ENCODE assay signal across 5 worm cellular contexts in genomic region chrX:6792281-6793003, ce11.
TF ChIP-seq lines count a peak whose summit lies in the region.

No protein-coding gene starts in this region.

TF ChIP-seq in whole organism, L1 larva, 84 proteins besides CTCF, POLR2A, EP300 and RAD21 (continues in another document):
- TF ChIP-seq lin-15B (tag; optimal IDR thresholded peaks at IDR 0.05; lab: Kevin White, UChicago), result no peak
- TF ChIP-seq snu-23 (GFP tag; optimal IDR thresholded peaks at IDR 0.05; lab: Kevin White, UChicago), result no peak
- TF ChIP-seq nhr-71 (tag; optimal IDR thresholded peaks at IDR 0.05; lab: Kevin White, UChicago), result peak; percentile 27
- no peak for TF ChIP-seq nhr-85 (tag; lab: Kevin White, UChicago)
- TF ChIP-seq blmp-1 (tag; optimal IDR thresholded peaks at IDR 0.05; lab: Kevin White, UChicago), result no peak
- TF ChIP-seq ama-1 (optimal IDR thresholded peaks at IDR 0.05; lab: Kevin White, UChicago), result no peak
- TF ChIP-seq irx-1 (tag; optimal IDR thresholded peaks at IDR 0.05; lab: Kevin White, UChicago), result no peak
- TF ChIP-seq efl-3 (GFP tag; optimal IDR thresholded peaks at IDR 0.05; lab: Kevin White, UChicago), result no peak
- no peak for TF ChIP-seq dpl-1 (GFP tag; optimal IDR thresholded peaks at IDR 0.05; lab: Kevin White, UChicago)
- peak in 1 of 2 experiments; percentile 38 for TF ChIP-seq lin-35 (GFP tag; optimal IDR thresholded peaks at IDR 0.05; lab: Kevin White, UChicago)
- no peak for TF ChIP-seq jun-1 (tag; optimal IDR thresholded peaks at IDR 0.05; lab: Kevin White, UChicago)
- no peak for TF ChIP-seq elt-3 (tag; optimal IDR thresholded peaks at IDR 0.05; lab: Kevin White, UChicago)
- TF ChIP-seq nhr-12 (tag; optimal IDR thresholded peaks at IDR 0.05; lab: Kevin White, UChicago), result no peak
- no peak for TF ChIP-seq unc-130 (tag; optimal IDR thresholded peaks at IDR 0.05; lab: Kevin White, UChicago)
- TF ChIP-seq fkh-10 (GFP tag; optimal IDR thresholded peaks at IDR 0.05; lab: Kevin White, UChicago), result no peak
- no peak for TF ChIP-seq swsn-7 (tag; optimal IDR thresholded peaks at IDR 0.05; lab: Kevin White, UChicago)
- no peak for TF ChIP-seq xbp-1 (tag; optimal IDR thresholded peaks at IDR 0.05; lab: Kevin White, UChicago)
- TF ChIP-seq nhr-19 (GFP tag; conservative IDR thresholded peaks at IDR 0.05; lab: Robert Waterston, UW), result no peak
- TF ChIP-seq hpl-2 (GFP tag; optimal IDR thresholded peaks at IDR 0.05; lab: Kevin White, UChicago), result no peak
- TF ChIP-seq lin-39 (tag; optimal IDR thresholded peaks at IDR 0.05; lab: Kevin White, UChicago), result no peak

TF ChIP-seq in whole organism, L2 larva, 48 proteins besides CTCF, POLR2A, EP300 and RAD21:
- TF ChIP-seq ztf-11 (tag; optimal IDR thresholded peaks at IDR 0.05; lab: Kevin White, UChicago), result no peak
- TF ChIP-seq nhr-77 (tag; optimal IDR thresholded peaks at IDR 0.05; lab: Kevin White, UChicago), result no peak
- no peak for TF ChIP-seq nhr-12 (tag; optimal IDR thresholded peaks at IDR 0.05; lab: Kevin White, UChicago)
- peak; percentile 44 for TF ChIP-seq gmeb-1 (tag; optimal IDR thresholded peaks at IDR 0.05; lab: Kevin White, UChicago)
- no peak for TF ChIP-seq lsy-2 (tag; optimal IDR thresholded peaks at IDR 0.05; lab: Kevin White, UChicago)
- peak; percentile 65 for TF ChIP-seq fos-1 (tag; optimal IDR thresholded peaks at IDR 0.05; lab: Kevin White, UChicago)
- TF ChIP-seq lin-13 (GFP tag; optimal IDR thresholded peaks at IDR 0.05; lab: Kevin White, UChicago), result peak; percentile 1
- TF ChIP-seq sma-9 (GFP tag; optimal IDR thresholded peaks at IDR 0.05; lab: Kevin White, UChicago), result peak; percentile 49
- no peak for TF ChIP-seq sma-9 (tag; optimal IDR thresholded peaks at IDR 0.05; lab: Kevin White, UChicago)
- TF ChIP-seq ama-1 (optimal IDR thresholded peaks at IDR 0.05; lab: Kevin White, UChicago), result no peak
- no peak for TF ChIP-seq sem-4 (tag; optimal IDR thresholded peaks at IDR 0.05; lab: Kevin White, UChicago)
- TF ChIP-seq ztf-1 (GFP tag; conservative IDR thresholded peaks at IDR 0.05; lab: Robert Waterston, UW), result no peak
- no peak for TF ChIP-seq R02D3.7 (tag; optimal IDR thresholded peaks at IDR 0.05; lab: Kevin White, UChicago)
- no peak for TF ChIP-seq egl-27 (tag; optimal IDR thresholded peaks at IDR 0.05; lab: Kevin White, UChicago)
- peak; percentile 52 for TF ChIP-seq crh-2 (tag; optimal IDR thresholded peaks at IDR 0.05; lab: Kevin White, UChicago)
- TF ChIP-seq nhr-129 (tag; optimal IDR thresholded peaks at IDR 0.05; lab: Kevin White, UChicago), result no peak
- TF ChIP-seq nhr-10 (tag; optimal IDR thresholded peaks at IDR 0.05; lab: Kevin White, UChicago), result no peak
- TF ChIP-seq ZK546.5 (tag; optimal IDR thresholded peaks at IDR 0.05; lab: Kevin White, UChicago), result no peak
- peak; percentile 3 for TF ChIP-seq F13H6.1 (tag; optimal IDR thresholded peaks at IDR 0.05; lab: Kevin White, UChicago)

TF ChIP-seq in whole organism, L3 larva, 47 proteins besides CTCF, POLR2A, EP300 and RAD21:
- TF ChIP-seq nhr-77 (tag; optimal IDR thresholded peaks at IDR 0.05; lab: Kevin White, UChicago) (peak; percentile 1), pha-4 (tag; optimal IDR thresholded peaks at IDR 0.05; lab: Kevin White, UChicago) (peak; percentile 59), pqm-1 (tag; optimal IDR thresholded peaks at IDR 0.05; lab: Kevin White, UChicago) (peak; percentile 5), jun-1 (tag; optimal IDR thresholded peaks at IDR 0.05; lab: Kevin White, UChicago) (peak; percentile 24), elt-2 (tag; optimal IDR thresholded peaks at IDR 0.05; lab: Kevin White, UChicago) (peak; percentile 77), ztf-4 (tag; optimal IDR thresholded peaks at IDR 0.05; lab: Kevin White, UChicago) (no peak), ztf-11 (tag; optimal IDR thresholded peaks at IDR 0.05; lab: Kevin White, UChicago) (no peak), R02D3.7 (tag; optimal IDR thresholded peaks at IDR 0.05; lab: Kevin White, UChicago) (no peak), nhr-67 (tag; optimal IDR thresholded peaks at IDR 0.05; lab: Kevin White, UChicago) (no peak), fos-1 (tag; optimal IDR thresholded peaks at IDR 0.05; lab: Kevin White, UChicago) (peak; percentile 4), nhr-237 (tag; optimal IDR thresholded peaks at IDR 0.05; lab: Kevin White, UChicago) (no peak), unc-62 (GFP tag; optimal IDR thresholded peaks at IDR 0.05; lab: Kevin White, UChicago) (no peak)

TF ChIP-seq in whole organism, L4 larva, 104 proteins besides CTCF, POLR2A, EP300 and RAD21 (continues in another document):
- TF ChIP-seq aha-1 (tag; lab: Kevin White, UChicago) (peak; percentile 95), T20F7.1 (GFP tag; optimal IDR thresholded peaks at IDR 0.05; lab: Kevin White, UChicago) (peak; percentile 23), daf-16 (GFP tag; optimal IDR thresholded peaks at IDR 0.05; lab: Kevin White, UChicago) (no peak), daf-16 (tag; optimal IDR thresholded peaks at IDR 0.05; lab: Kevin White, UChicago) (peak; percentile 97), skn-1 (tag; optimal IDR thresholded peaks at IDR 0.05; lab: Kevin White, UChicago) (no peak), sdz-12 (GFP tag; optimal IDR thresholded peaks at IDR 0.05; lab: Kevin White, UChicago) (no peak), nhr-28 (tag; optimal IDR thresholded peaks at IDR 0.05; lab: Kevin White, UChicago) (peak; percentile 8), lin-38 (GFP tag; IDR thresholded peaks at IDR 0.05; lab: Robert Waterston, UW) (peak; percentile 26; the same call in 1 of the 2 replicates), fos-1 (tag; optimal IDR thresholded peaks at IDR 0.05; lab: Kevin White, UChicago) (no peak), zip-11 (GFP tag; IDR thresholded peaks at IDR 0.05; lab: Robert Waterston, UW) (no peak), jun-1 (tag; optimal IDR thresholded peaks at IDR 0.05; lab: Kevin White, UChicago) (no peak), mxl-2 (GFP tag; conservative IDR thresholded peaks at IDR 0.05; lab: Robert Waterston, UW) (no peak), nhr-77 (tag; optimal IDR thresholded peaks at IDR 0.05; lab: Kevin White, UChicago) (peak; percentile 75), mep-1 (tag; optimal IDR thresholded peaks at IDR 0.05; lab: Kevin White, UChicago) (peak; percentile 74), ama-1 (optimal IDR thresholded peaks at IDR 0.05; lab: Kevin White, UChicago) (no peak), php-3 (GFP tag; IDR thresholded peaks at IDR 0.05; lab: Robert Waterston, UW) (peak; percentile 64; the same call in 1 of the 2 replicates), pqm-1 (tag; optimal IDR thresholded peaks at IDR 0.05; lab: Kevin White, UChicago) (peak; percentile 56), ceh-82 (tag; optimal IDR thresholded peaks at IDR 0.05; lab: Kevin White, UChicago) (no peak), lsy-2 (tag; optimal IDR thresholded peaks at IDR 0.05; lab: Kevin White, UChicago) (peak in 1 of 2 experiments; percentile 26), dve-1 (tag; optimal IDR thresholded peaks at IDR 0.05; lab: Kevin White, UChicago; ENCODE audit: insufficient read depth) (peak; percentile 80), ztf-7 (tag; optimal IDR thresholded peaks at IDR 0.05; lab: Kevin White, UChicago) (peak; percentile 68), zfp-3 (GFP tag; conservative IDR thresholded peaks at IDR 0.05; lab: Robert Waterston, UW) (peak; percentile 77; the same call in 1 of the 2 replicates), nhr-102 (tag; optimal IDR thresholded peaks at IDR 0.05; lab: Kevin White, UChicago) (peak; percentile 25), Y75B8A.6 (GFP tag; IDR thresholded peaks at IDR 0.05; lab: Robert Waterston, UW) (no peak), ZK337.2 (GFP tag; IDR thresholded peaks at IDR 0.05; lab: Robert Waterston, UW) (no peak)

TF ChIP-seq in whole organism, young adult, 124 proteins besides CTCF, POLR2A, EP300 and RAD21:
- TF ChIP-seq F22D6.2 (tag; optimal IDR thresholded peaks at IDR 0.05; lab: Kevin White, UChicago), result no peak
- TF ChIP-seq lin-35 (GFP tag; optimal IDR thresholded peaks at IDR 0.05; lab: Kevin White, UChicago), result no peak
- TF ChIP-seq Y53G8AR.9 (GFP tag; conservative IDR thresholded peaks at IDR 0.05; lab: Robert Waterston, UW), result peak; percentile 90
- peak in 1 of 2 experiments; percentile 10 for TF ChIP-seq let-607 (tag; optimal IDR thresholded peaks at IDR 0.05; lab: Kevin White, UChicago)
- TF ChIP-seq sptf-2 (GFP tag; optimal IDR thresholded peaks at IDR 0.05; lab: Kevin White, UChicago), result no peak
- TF ChIP-seq atf-7 (tag; optimal IDR thresholded peaks at IDR 0.05; lab: Kevin White, UChicago), result peak; percentile 23
- 0 out of 2 replicates have a peak, but pooled peaks have one; percentile 26 for TF ChIP-seq Y79H2A.3 (GFP tag; conservative IDR thresholded peaks at IDR 0.05; lab: Robert Waterston, UW)
- TF ChIP-seq let-526 (GFP tag; IDR thresholded peaks at IDR 0.05; lab: Robert Waterston, UW), result 0 out of 2 replicates have a peak, but pooled peaks have one; percentile 15
- TF ChIP-seq ZK185.1 (tag; optimal IDR thresholded peaks at IDR 0.05; lab: Kevin White, UChicago; ENCODE audit: poor library complexity, severe bottlenecking), result peak; percentile 8
- TF ChIP-seq mcd-1 (GFP tag; IDR thresholded peaks at IDR 0.05; lab: Robert Waterston, UW), result no peak
- no peak for TF ChIP-seq mes-4 (tag; optimal IDR thresholded peaks at IDR 0.05; lab: Kevin White, UChicago)
- TF ChIP-seq madf-10 (tag; optimal IDR thresholded peaks at IDR 0.05; lab: Kevin White, UChicago), result peak; percentile 68
- 0 out of 2 replicates have a peak, but pooled peaks have one; percentile 27 for TF ChIP-seq cebp-1 (GFP tag; IDR thresholded peaks at IDR 0.05; lab: Robert Waterston, UW)
- peak; percentile 31 for TF ChIP-seq cebp-1 (tag; optimal IDR thresholded peaks at IDR 0.05; lab: Kevin White, UChicago)
- peak; percentile 63 for TF ChIP-seq nhr-80 (tag; optimal IDR thresholded peaks at IDR 0.05; lab: Kevin White, UChicago)
- peak; percentile 75; the same call in 1 of the 2 replicates for TF ChIP-seq nfyb-1 (GFP tag; IDR thresholded peaks at IDR 0.05; lab: Robert Waterston, UW)
- peak; percentile 65; the same call in 1 of the 2 replicates for TF ChIP-seq Y56A3A.18 (GFP tag; IDR thresholded peaks at IDR 0.05; lab: Robert Waterston, UW)
